Fruit fly (Drosophila melanogaster) whole organism, prepupa: ENCODE data around the gene CG15358.

Source experiments
- CG10669 ChIP-seq: fragments of 200-800 bp; sonication (Bioruptor generic); optimal IDR thresholded peaks from 3 replicates; lab custom pipeline; 2018; ENCODE audit warnings: missing biosample characterization, mild to moderate bottlenecking, missing genetic modification characterization, moderate library complexity
- CG11294 ChIP-seq: fragments of 200-800 bp; sonication (Bioruptor generic); IDR thresholded peaks from 2 replicates; pipeline ENCODE4 v1.3.6; 2022; ENCODE audit warnings: missing biosample characterization, missing genetic modification characterization
- CG11762 ChIP-seq: fragments of 200-800 bp; sonication (Bioruptor generic); optimal IDR thresholded peaks from 3 replicates; lab custom pipeline; 2016; ENCODE audit warnings: missing biosample characterization, missing genetic modification characterization; ENCODE audit not compliant: insufficient read depth
- CG32006 ChIP-seq: fragments of 200-800 bp; sonication (Bioruptor generic); optimal IDR thresholded peaks from 3 replicates; lab custom pipeline; 2017; ENCODE audit warnings: missing biosample characterization, mild to moderate bottlenecking, missing genetic modification characterization
- CG34406 ChIP-seq: fragments of 200-800 bp; sonication (Bioruptor generic); optimal IDR thresholded peaks from 3 replicates; lab custom pipeline; 2016; ENCODE audit warnings: missing biosample characterization, missing genetic modification characterization
- CG6276 ChIP-seq: fragments of 200-800 bp; sonication (Bioruptor generic); optimal IDR thresholded peaks from 2 replicates; lab custom pipeline; 2017; ENCODE audit warnings: missing biosample characterization, mild to moderate bottlenecking, missing genetic modification characterization
- CG9139 ChIP-seq: fragments of 200-800 bp; sonication (Bioruptor generic); optimal IDR thresholded peaks from 3 replicates; lab custom pipeline; 2017; ENCODE audit warnings: missing biosample characterization, mild to moderate bottlenecking, missing genetic modification characterization
- Eip93F ChIP-seq: fragments of 200-800 bp; sonication (Bioruptor generic); optimal IDR thresholded peaks from 2 replicates; lab custom pipeline; 2016; ENCODE audit warnings: missing biosample characterization, mild to moderate bottlenecking, missing genetic modification characterization
- Hr4 ChIP-seq: fragments of 200-800 bp; sonication (Bioruptor generic); optimal IDR thresholded peaks from 3 replicates; lab custom pipeline; 2016; ENCODE audit warnings: missing biosample characterization, missing genetic modification characterization
- Lpt ChIP-seq: fragments of 200-800 bp; sonication (Bioruptor generic); optimal IDR thresholded peaks from 3 replicates; lab custom pipeline; 2016; ENCODE audit warnings: missing biosample characterization, missing genetic modification characterization
- Met ChIP-seq: fragments of 200-800 bp; sonication (Bioruptor generic); optimal IDR thresholded peaks from 3 replicates; lab custom pipeline; 2016; ENCODE audit warnings: missing biosample characterization, missing genetic modification characterization
- Sox15 ChIP-seq: fragments of 200-800 bp; sonication (Bioruptor generic); optimal IDR thresholded peaks from 3 replicates; lab custom pipeline; 2016; ENCODE audit warnings: missing biosample characterization, missing genetic modification characterization
- dsx ChIP-seq: fragments of 200-800 bp; optimal IDR thresholded peaks from 3 replicates; lab custom pipeline; 2019; ENCODE audit warnings: missing biosample characterization, mild to moderate bottlenecking, missing genetic modification characterization, moderate library complexity; ENCODE audit not compliant: poor library complexity, severe bottlenecking
- fd85E ChIP-seq: fragments of 200-800 bp; sonication (Bioruptor generic); optimal IDR thresholded peaks from 3 replicates; lab custom pipeline; 2016; ENCODE audit warnings: missing biosample characterization, missing genetic modification characterization
- fkh ChIP-seq: fragments of 200-800 bp; sonication (Bioruptor generic); optimal IDR thresholded peaks from 3 replicates; lab custom pipeline; 2017; ENCODE audit warnings: missing biosample characterization, mild to moderate bottlenecking, missing genetic modification characterization, moderate library complexity
- spab ChIP-seq: fragments of 200-800 bp; sonication (Bioruptor generic); optimal IDR thresholded peaks from 2 replicates; lab custom pipeline; 2017; ENCODE audit warnings: missing biosample characterization, mild to moderate bottlenecking, missing genetic modification characterization, missing genetic modification reagents
- ss ChIP-seq, 2 experiments: fragments of 200-800 bp; sonication (Bioruptor generic); optimal IDR thresholded peaks; 2 replicates in 1 of 2; 3 replicates in 1 of 2; lab custom pipeline; 2017 to 2018; ENCODE audit warnings: mild to moderate bottlenecking in 2 of 2, missing biosample characterization in 2 of 2, missing genetic modification characterization in 2 of 2, moderate library complexity in 1 of 2
- svp ChIP-seq: fragments of 200-800 bp; sonication (Bioruptor generic); peaks from one replicate; lab custom pipeline; 2016; ENCODE audit warnings: missing biosample characterization, missing genetic modification characterization

CG15358 gene

DNA sequence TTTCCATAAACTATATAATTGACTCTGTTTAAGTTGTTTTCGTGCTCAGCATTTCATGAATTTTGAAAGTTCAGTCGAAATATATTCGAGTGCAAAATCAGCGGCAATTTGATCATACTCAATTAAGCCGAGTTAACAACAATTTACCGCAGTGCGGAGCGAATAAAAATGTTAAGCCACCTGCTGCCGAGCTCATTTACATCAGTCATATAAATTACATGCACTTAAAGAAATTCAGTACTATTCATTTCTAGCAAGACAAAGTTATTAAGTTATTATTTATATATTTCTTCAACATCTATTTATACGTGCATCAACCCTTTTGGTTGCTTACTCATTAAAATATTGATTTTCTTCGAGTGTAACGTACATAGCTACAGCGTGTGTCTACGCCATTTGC is 50.5 kb downstream of the CG15358 start, which contains the start of gene c-cup:
TSS of gene c-cup (minus strand) at position 101 of the 400 bp plus-strand sequence.
- TF ChIP-seq fd85E (GFP tag; lab: Kevin White, UChicago) (no peak), Sox15 (GFP tag; lab: Kevin White, UChicago) (no peak), CG6276 (GFP tag; lab: Kevin White, UChicago) (no peak), CG10669 (no peak), CG11762 (GFP tag; lab: Kevin White, UChicago) (no peak), CG9139 (GFP tag; lab: Kevin White, UChicago) (no peak), spab (GFP tag; lab: Kevin White, UChicago) (no peak), CG11294 (GFP tag; lab: Robert Waterston, UW) (no peak), ss (GFP tag; optimal IDR thresholded peaks at IDR 0.05; lab: Kevin White, UChicago) (no peak), Eip93F (no peak), CG32006 (GFP tag; lab: Kevin White, UChicago) (no peak), dsx (GFP tag; lab: Kevin White, UChicago) (no peak), CG34406 (GFP tag; lab: Kevin White, UChicago) (no peak), Met (GFP tag; lab: Kevin White, UChicago) (no peak), Hr4 (no peak), fkh (GFP tag; lab: Kevin White, UChicago) (no peak), Lpt (no peak), svp (GFP tag; lab: Kevin White, UChicago) (no peak)
- TF ChIP-seq, all 60 proteins: peak for 0
